Fruit fly (Drosophila melanogaster) whole organism, embryonic: ENCODE results near the gene CG7714.

ENCODE experiments used
- Antp ChIP-seq: fragments of 200-800 bp; sonication (Bioruptor generic); optimal IDR thresholded peaks from 3 replicates; lab custom pipeline; 2016; ENCODE audit warnings: missing biosample characterization, missing genetic modification characterization
- Atf6 ChIP-seq: fragments of 200-800 bp; sonication (Bioruptor generic); IDR thresholded peaks from 2 replicates; pipeline ENCODE4 v1.3.6; 2022; ENCODE audit warnings: missing biosample characterization, missing genetic modification characterization
- Blimp-1 ChIP-seq: fragments of 200-800 bp; sonication (Bioruptor generic); optimal IDR thresholded peaks from 3 replicates; lab custom pipeline; 2018; ENCODE audit warnings: missing biosample characterization, missing genetic modification characterization, mild to moderate bottlenecking, moderate library complexity, missing genetic modification reagents
- Bteb2 ChIP-seq: fragments of 200-800 bp; sonication (Bioruptor generic); optimal IDR thresholded peaks from 2 replicates; lab custom pipeline; 2016; ENCODE audit warnings: missing biosample characterization, missing genetic modification characterization
- CG10274 ChIP-seq: fragments of 200-800 bp; sonication (Bioruptor generic); optimal IDR thresholded peaks from 3 replicates; lab custom pipeline; 2017; ENCODE audit warnings: missing biosample characterization, mild to moderate bottlenecking, missing genetic modification characterization
- CG10979 ChIP-seq: fragments of 200-800 bp; sonication (Bioruptor generic); optimal IDR thresholded peaks from 2 replicates; lab custom pipeline; 2018; ENCODE audit warnings: missing biosample characterization, mild to moderate bottlenecking, missing genetic modification characterization, moderate library complexity
- CG11247 ChIP-seq: fragments of 200-800 bp; sonication (Bioruptor generic); IDR thresholded peaks from 2 replicates; pipeline ENCODE4 v1.3.6; 2022; ENCODE audit warnings: missing biosample characterization, missing genetic modification characterization
- CG11696 ChIP-seq: fragments of 200-800 bp; sonication (Bioruptor generic); IDR thresholded peaks from 2 replicates; pipeline ENCODE4 v1.3.6; 2022; ENCODE audit warnings: missing biosample characterization, missing genetic modification characterization
- CG12155 ChIP-seq: fragments of 200-800 bp; sonication (Bioruptor generic); optimal IDR thresholded peaks from 3 replicates; lab custom pipeline; 2016; ENCODE audit warnings: missing biosample characterization, missing genetic modification characterization
- CG13775 ChIP-seq: fragments of 200-800 bp; sonication (Bioruptor generic); optimal IDR thresholded peaks from 3 replicates; lab custom pipeline; 2017; ENCODE audit warnings: missing biosample characterization, mild to moderate bottlenecking, missing genetic modification characterization
- CG14710 ChIP-seq: fragments of 200-800 bp; sonication (Bioruptor generic); optimal IDR thresholded peaks from 3 replicates; lab custom pipeline; 2019; ENCODE audit warnings: missing biosample characterization, mild to moderate bottlenecking, missing genetic modification characterization, moderate library complexity
- CG14860 ChIP-seq: fragments of 200-800 bp; sonication (Bioruptor generic); IDR thresholded peaks from 3 replicates; pipeline ENCODE4 v1.3.6; 2022; ENCODE audit warnings: missing biosample characterization, missing genetic modification characterization; ENCODE audit not compliant: partially characterized antibody
- CG2712 ChIP-seq: fragments of 200-800 bp; optimal IDR thresholded peaks from 3 replicates; lab custom pipeline; 2019; ENCODE audit warnings: missing biosample characterization, mild to moderate bottlenecking, missing genetic modification characterization, moderate library complexity
- CG30431 ChIP-seq: fragments of 200-800 bp; sonication (Bioruptor generic); optimal IDR thresholded peaks from 2 replicates; lab custom pipeline; 2017; ENCODE audit warnings: missing biosample characterization, missing genetic modification characterization
- CG31441 ChIP-seq: fragments of 200-800 bp; sonication (Bioruptor generic); IDR thresholded peaks from 2 replicates; pipeline ENCODE4 v1.3.6; 2022; ENCODE audit warnings: missing biosample characterization, missing genetic modification characterization
- CG34376 ChIP-seq: fragments of 200-800 bp; sonication (Bioruptor generic); optimal IDR thresholded peaks from 2 replicates; lab custom pipeline; 2018; ENCODE audit warnings: missing biosample characterization, mild to moderate bottlenecking, missing genetic modification characterization
- CG34422 ChIP-seq: fragments of 200-800 bp; sonication (Bioruptor generic); IDR thresholded peaks from 3 replicates; pipeline ENCODE4 v1.3.6; 2022; ENCODE audit warnings: missing biosample characterization, missing genetic modification characterization
- CG7271 ChIP-seq: fragments of 200-800 bp; sonication (Bioruptor generic); optimal IDR thresholded peaks from 2 replicates; lab custom pipeline; 2018; ENCODE audit warnings: missing biosample characterization, mild to moderate bottlenecking, missing genetic modification characterization, moderate library complexity
- CG9727 ChIP-seq: fragments of 200-800 bp; sonication (Bioruptor generic); optimal IDR thresholded peaks from 3 replicates; lab custom pipeline; 2017; ENCODE audit warnings: missing biosample characterization, mild to moderate bottlenecking, missing genetic modification characterization
- Dll ChIP-seq: fragments of 200-800 bp; sonication (Bioruptor generic); IDR thresholded peaks from 4 replicates; pipeline ENCODE4 v1.3.6; 2022; ENCODE audit warnings: missing biosample characterization, missing genetic modification characterization; ENCODE audit not compliant: partially characterized antibody
- Dp ChIP-seq: fragments of 200-800 bp; sonication (Bioruptor generic); optimal IDR thresholded peaks from 2 replicates; lab custom pipeline; 2018; ENCODE audit warnings: missing biosample characterization, mild to moderate bottlenecking, missing genetic modification characterization, moderate library complexity
- Ets65A ChIP-seq: fragments of 200-800 bp; sonication (Bioruptor generic); peaks from one replicate; lab custom pipeline; 2016; ENCODE audit warnings: missing biosample characterization, missing genetic modification characterization
- Gsc ChIP-seq: fragments of 200-800 bp; sonication (Bioruptor generic); IDR thresholded peaks from 2 replicates; pipeline ENCODE4 v1.3.6; 2022; ENCODE audit warnings: missing biosample characterization, missing genetic modification characterization
- HHEX ChIP-seq: fragments of 200-800 bp; sonication (Bioruptor generic); optimal IDR thresholded peaks from 3 replicates; lab custom pipeline; 2017; ENCODE audit warnings: missing biosample characterization, mild to moderate bottlenecking, missing genetic modification characterization, missing genetic modification reagents
- HLH4C ChIP-seq: fragments of 200-800 bp; sonication (Bioruptor generic); IDR thresholded peaks from 3 replicates; pipeline ENCODE4 v1.3.6; 2022; ENCODE audit warnings: missing biosample characterization, missing genetic modification characterization; ENCODE audit not compliant: partially characterized antibody
- Hr51 ChIP-seq, 2 experiments: fragments of 200-800 bp; sonication (Bioruptor generic); optimal IDR thresholded peaks; 2 replicates in 1 of 2; 3 replicates in 1 of 2; lab custom pipeline; 2016 to 2018; ENCODE audit warnings: missing biosample characterization in 2 of 2, missing genetic modification characterization in 2 of 2, mild to moderate bottlenecking in 1 of 2, moderate library complexity in 1 of 2
- MBD-R2 ChIP-seq: fragments of 200-800 bp; sonication (Bioruptor generic); IDR thresholded peaks from 2 replicates; pipeline ENCODE4 v1.3.6; 2022; ENCODE audit warnings: missing biosample characterization, missing genetic modification characterization
- MTF-1 ChIP-seq: fragments of 200-800 bp; sonication (Bioruptor generic); optimal IDR thresholded peaks from 2 replicates; lab custom pipeline; 2018; ENCODE audit warnings: missing biosample characterization, mild to moderate bottlenecking, missing genetic modification characterization, borderline replicate concordance
- Mrtf ChIP-seq: fragments of 200-800 bp; sonication (Bioruptor generic); IDR thresholded peaks from 3 replicates; pipeline ENCODE4 v1.3.6; 2022; ENCODE audit warnings: missing biosample characterization, missing genetic modification characterization
- Nf-YB ChIP-seq: fragments of 200-800 bp; sonication (Bioruptor generic); optimal IDR thresholded peaks from 3 replicates; lab custom pipeline; 2019; ENCODE audit warnings: missing biosample characterization, mild to moderate bottlenecking, missing genetic modification characterization, moderate library complexity
- Pdp1 ChIP-seq, 2 experiments: fragments of 200-800 bp; sonication (Bioruptor generic); optimal IDR thresholded peaks; 3 replicates each; lab custom pipeline; 2016; ENCODE audit warnings: missing biosample characterization in 2 of 2, missing genetic modification characterization in 2 of 2, mild to moderate bottlenecking in 1 of 2, moderate library complexity in 1 of 2
- Side ChIP-seq: fragments of 200-800 bp; sonication (Bioruptor generic); optimal IDR thresholded peaks from 2 replicates; lab custom pipeline; 2016; ENCODE audit warnings: missing biosample characterization, missing genetic modification characterization
- Sin3A ChIP-seq: fragments of >200 bp; optimal IDR thresholded peaks from 2 replicates; lab custom pipeline; 2018
- Xbp1 ChIP-seq: fragments of 200-800 bp; sonication (Bioruptor generic); optimal IDR thresholded peaks from 3 replicates; lab custom pipeline; 2016; ENCODE audit warnings: missing biosample characterization, mild to moderate bottlenecking, missing genetic modification characterization
- ash1 ChIP-seq: fragments of 200-800 bp; sonication (Bioruptor generic); optimal IDR thresholded peaks from 2 replicates; lab custom pipeline; 2018; ENCODE audit warnings: missing biosample characterization, mild to moderate bottlenecking, missing genetic modification characterization
- bigmax ChIP-seq: fragments of 200-800 bp; sonication (Bioruptor generic); optimal IDR thresholded peaks from 2 replicates; lab custom pipeline; 2018; ENCODE audit warnings: missing biosample characterization, mild to moderate bottlenecking, missing genetic modification characterization
- danr ChIP-seq: fragments of 200-800 bp; sonication (Bioruptor generic); IDR thresholded peaks from 2 replicates; pipeline ENCODE4 v1.3.6; 2022; ENCODE audit warnings: missing biosample characterization, missing genetic modification characterization
- dati ChIP-seq: fragments of 200-800 bp; sonication (Bioruptor generic); IDR thresholded peaks from 2 replicates; pipeline ENCODE4 v1.3.6; 2022; ENCODE audit warnings: missing biosample characterization, missing genetic modification characterization
- gcm ChIP-seq: fragments of 200-800 bp; sonication (Bioruptor generic); optimal IDR thresholded peaks from 2 replicates; lab custom pipeline; 2019; ENCODE audit warnings: missing biosample characterization, mild to moderate bottlenecking, missing genetic modification characterization, moderate library complexity
- gro ChIP-seq: fragments of 200-800 bp; sonication (Bioruptor generic); optimal IDR thresholded peaks from 2 replicates; lab custom pipeline; 2016; ENCODE audit warnings: missing biosample characterization, missing genetic modification characterization
- ken ChIP-seq: fragments of 200-800 bp; sonication (Bioruptor generic); IDR thresholded peaks from 3 replicates; pipeline ENCODE4 v1.3.6; 2022; ENCODE audit warnings: missing biosample characterization, missing genetic modification characterization
- pita ChIP-seq: fragments of 200-800 bp; sonication (Bioruptor generic); optimal IDR thresholded peaks from 2 replicates; lab custom pipeline; 2017; ENCODE audit warnings: missing biosample characterization, mild to moderate bottlenecking, missing genetic modification characterization
- salm ChIP-seq: fragments of 200-800 bp; sonication (Bioruptor generic); optimal IDR thresholded peaks from 2 replicates; lab custom pipeline; 2018; ENCODE audit warnings: missing biosample characterization, mild to moderate bottlenecking, missing genetic modification characterization
- sd ChIP-seq: fragments of 200-800 bp; sonication (Bioruptor generic); optimal IDR thresholded peaks from 3 replicates; lab custom pipeline; 2018; ENCODE audit warnings: missing biosample characterization, mild to moderate bottlenecking, missing genetic modification characterization, moderate library complexity
- sens-2 ChIP-seq: fragments of 200-800 bp; sonication (Bioruptor generic); IDR thresholded peaks from 2 replicates; pipeline ENCODE4 v1.3.6; 2022; ENCODE audit warnings: missing biosample characterization, missing genetic modification characterization
- slou ChIP-seq: fragments of 200-800 bp; sonication (Bioruptor generic); optimal IDR thresholded peaks from 3 replicates; lab custom pipeline; 2016; ENCODE audit warnings: missing biosample characterization, missing genetic modification characterization
- so ChIP-seq: fragments of 200-800 bp; sonication (Bioruptor generic); IDR thresholded peaks from 3 replicates; pipeline ENCODE4 v1.3.6; 2022; ENCODE audit warnings: missing biosample characterization, missing genetic modification characterization
- tap ChIP-seq: fragments of 200-800 bp; optimal IDR thresholded peaks from 3 replicates; lab custom pipeline; 2019; ENCODE audit warnings: missing biosample characterization, mild to moderate bottlenecking, missing genetic modification characterization, moderate library complexity
- tx ChIP-seq: fragments of 200-800 bp; sonication (Bioruptor generic); optimal IDR thresholded peaks from 2 replicates; lab custom pipeline; 2016; ENCODE audit warnings: missing biosample characterization, missing genetic modification characterization
- vnd ChIP-seq: fragments of 200-800 bp; sonication (Bioruptor generic); IDR thresholded peaks from 3 replicates; pipeline ENCODE4 v1.3.6; 2022; ENCODE audit warnings: missing biosample characterization, missing genetic modification characterization; ENCODE audit not compliant: partially characterized antibody

Gene CG7714

DNA sequence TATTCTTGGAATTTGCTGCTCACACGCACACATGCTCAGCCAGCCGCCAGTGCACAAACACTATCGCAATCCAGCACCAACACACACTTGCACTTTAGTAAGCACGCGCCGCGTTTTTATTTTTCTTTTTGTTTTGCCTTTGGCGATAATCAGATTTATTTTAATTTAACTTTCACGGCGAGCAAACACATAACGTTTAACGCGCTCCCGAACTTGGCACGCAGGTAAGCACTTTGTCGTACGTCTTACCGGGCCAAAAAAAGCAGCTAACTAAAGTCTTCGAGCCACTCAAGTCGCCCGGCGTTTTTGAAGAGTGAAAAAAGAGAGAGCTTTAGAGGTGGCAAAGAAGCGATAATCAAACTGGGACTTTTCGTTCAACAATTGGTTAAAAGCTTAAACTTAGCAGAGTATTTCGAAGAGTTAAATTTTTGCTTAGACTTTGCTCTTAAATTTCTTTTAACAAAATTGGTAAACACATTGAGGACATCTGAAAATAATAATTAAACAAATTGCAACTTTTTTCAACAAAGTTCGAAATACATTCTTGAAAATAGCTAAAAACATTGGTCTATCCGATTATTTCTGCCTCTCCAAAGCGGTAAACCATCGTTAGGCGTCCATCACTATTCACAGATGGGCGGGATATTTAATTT is 17.2 kb upstream of the CG7714 start, which contains the start of gene Mekk1 (continued):
- peak; percentile 2 for TF ChIP-seq CG10979 (tag; lab: Kevin White, UChicago)
- peak; percentile 58; the same call in 1 of the 3 replicates for TF ChIP-seq vnd (GFP tag; lab: Robert Waterston, UW)
- TF ChIP-seq CG14710: peak; percentile 50
- TF ChIP-seq sd (tag; lab: Kevin White, UChicago): no peak
- TF ChIP-seq Ets65A (GFP tag; lab: Kevin White, UChicago): peak; percentile 81
- TF ChIP-seq CG11247 (GFP tag; lab: Robert Waterston, UW): no peak
- TF ChIP-seq Dp (GFP tag; lab: Kevin White, UChicago): peak; percentile 91
- peak; percentile 38 for TF ChIP-seq tx
- no peak; the same call in 2 of the 3 replicates for TF ChIP-seq CG34422
- no peak for TF ChIP-seq Nf-YB (GFP tag; lab: Kevin White, UChicago)
- peak; percentile 27 for TF ChIP-seq Sin3A (lab: Kevin White, UChicago)
- no peak for TF ChIP-seq so
- TF ChIP-seq Atf6: no peak
- no peak for TF ChIP-seq Mrtf
- no peak for TF ChIP-seq CG31441 (GFP tag; lab: Robert Waterston, UW)
- no peak for TF ChIP-seq MTF-1 (GFP tag; lab: Kevin White, UChicago)
- TF ChIP-seq slou (GFP tag; lab: Kevin White, UChicago): no peak
- peak; percentile 66 for TF ChIP-seq CG34376 (GFP tag; lab: Kevin White, UChicago)
- no peak for TF ChIP-seq CG10274 (GFP tag; lab: Kevin White, UChicago)
- TF ChIP-seq Bteb2 (GFP tag; lab: Kevin White, UChicago): peak; percentile 25
- TF ChIP-seq Blimp-1 (GFP tag; lab: Kevin White, UChicago): peak; percentile 26
- peak; percentile 45; the same call in 1 of the 3 replicates for TF ChIP-seq HLH4C (GFP tag; lab: Robert Waterston, UW)
- no peak for TF ChIP-seq dati (GFP tag; lab: Robert Waterston, UW)
- TF ChIP-seq Hr51 (GFP tag; optimal IDR thresholded peaks at IDR 0.05; lab: Kevin White, UChicago): peak in 1 of 2 experiments; percentile 54
- TF ChIP-seq CG7271 (tag; lab: Kevin White, UChicago): no peak
- TF ChIP-seq Pdp1 (GFP tag; optimal IDR thresholded peaks at IDR 0.05; lab: Kevin White, UChicago): peak; percentile 32 to 42
- peak; percentile 13 for TF ChIP-seq HHEX
- no peak for TF ChIP-seq MBD-R2 (GFP tag; lab: Robert Waterston, UW)
- TF ChIP-seq salm (tag; lab: Kevin White, UChicago): no peak
- no peak for TF ChIP-seq sens-2 (GFP tag; lab: Robert Waterston, UW)
- peak; percentile 55 for TF ChIP-seq Xbp1 (GFP tag; lab: Kevin White, UChicago)
- TF ChIP-seq CG12155 (GFP tag; lab: Kevin White, UChicago): peak; percentile 59
- TF ChIP-seq Dll (GFP tag; lab: Robert Waterston, UW): peak; percentile 77
- TF ChIP-seq CG11696 (GFP tag; lab: Robert Waterston, UW): no peak
- TF ChIP-seq danr (GFP tag; lab: Robert Waterston, UW): no peak
- TF ChIP-seq pita (GFP tag; lab: Kevin White, UChicago): no peak
- no peak for TF ChIP-seq Gsc
- TF ChIP-seq ken (GFP tag; lab: Robert Waterston, UW): no peak
- peak; percentile 26 for TF ChIP-seq CG2712 (tag; lab: Kevin White, UChicago)
- peak; percentile 21 for TF ChIP-seq CG9727 (GFP tag; lab: Kevin White, UChicago)
- TF ChIP-seq CG13775 (GFP tag; lab: Kevin White, UChicago): peak; percentile 20
- TF ChIP-seq CG30431 (GFP tag; lab: Kevin White, UChicago): no peak
- peak; percentile 59 for TF ChIP-seq gro (GFP tag; lab: Kevin White, UChicago)
- TF ChIP-seq bigmax: no peak
- no peak for TF ChIP-seq gcm (GFP tag; lab: Kevin White, UChicago)
- TF ChIP-seq tap (tag; lab: Kevin White, UChicago): no peak
- no peak for TF ChIP-seq ash1 (GFP tag; lab: Kevin White, UChicago)
- TF ChIP-seq Antp (GFP tag; lab: Kevin White, UChicago): peak; percentile 31
- no peak for TF ChIP-seq CG14860 (GFP tag; lab: Robert Waterston, UW)
- peak; percentile 19 for TF ChIP-seq Side (GFP tag; lab: Kevin White, UChicago)
